Fruit fly (Drosophila melanogaster) whole organism, adult: ENCODE data around the gene Cpr65Ax2.

Experiments
- CG11617 ChIP-seq: fragments of 200-800 bp; sonication (Bioruptor generic); optimal IDR thresholded peaks from 2 replicates; lab custom pipeline; 2017; ENCODE audit warnings: mild to moderate bottlenecking, missing biosample characterization, missing genetic modification reagents, missing genetic modification characterization
- CG12768 ChIP-seq: fragments of 200-800 bp; sonication (Bioruptor generic); optimal IDR thresholded peaks from 2 replicates; lab custom pipeline; 2017; ENCODE audit warnings: missing biosample characterization, missing genetic modification characterization, mild to moderate bottlenecking, moderate library complexity, missing genetic modification reagents
- CG14711 ChIP-seq: fragments of 200-800 bp; sonication (Bioruptor generic); optimal IDR thresholded peaks from 2 replicates; lab custom pipeline; 2018; ENCODE audit warnings: missing biosample characterization, mild to moderate bottlenecking, missing genetic modification characterization, moderate library complexity
- CG1620 ChIP-seq: fragments of 200-800 bp; sonication (Bioruptor generic); optimal IDR thresholded peaks from 2 replicates; lab custom pipeline; 2016; ENCODE audit warnings: missing biosample characterization, missing genetic modification characterization
- CG33017 ChIP-seq: fragments of 200-800 bp; sonication (Bioruptor generic); optimal IDR thresholded peaks from 2 replicates; lab custom pipeline; 2018; ENCODE audit warnings: missing biosample characterization, mild to moderate bottlenecking, missing genetic modification characterization, moderate library complexity
- CG5204 ChIP-seq: fragments of 200-800 bp; sonication (Bioruptor generic); optimal IDR thresholded peaks from 2 replicates; lab custom pipeline; 2016; ENCODE audit warnings: missing biosample characterization, missing genetic modification characterization
- CG7045 ChIP-seq: fragments of 200-800 bp; sonication (Bioruptor generic); optimal IDR thresholded peaks from 2 replicates; lab custom pipeline; 2017; ENCODE audit warnings: missing biosample characterization, mild to moderate bottlenecking, missing genetic modification characterization
- CG7101 ChIP-seq: fragments of 200-800 bp; sonication (Bioruptor generic); optimal IDR thresholded peaks from 2 replicates; lab custom pipeline; 2018; ENCODE audit warnings: missing biosample characterization, mild to moderate bottlenecking, missing genetic modification characterization, moderate library complexity
- Clk ChIP-seq: fragments of 200-800 bp; sonication (Bioruptor generic); optimal IDR thresholded peaks from 2 replicates; lab custom pipeline; 2017; ENCODE audit warnings: missing biosample characterization, missing genetic modification characterization
- Crg-1 ChIP-seq: fragments of 200-800 bp; sonication (Bioruptor generic); optimal IDR thresholded peaks from 2 replicates; lab custom pipeline; 2016; ENCODE audit warnings: missing biosample characterization, missing genetic modification characterization
- Hr96 ChIP-seq: fragments of 200-800 bp; sonication (Bioruptor generic); optimal IDR thresholded peaks from 2 replicates; lab custom pipeline; 2016; ENCODE audit warnings: missing biosample characterization, missing genetic modification characterization
- Mnt ChIP-seq: fragments of 200-800 bp; sonication (Bioruptor generic); optimal IDR thresholded peaks from 2 replicates; lab custom pipeline; 2016; ENCODE audit warnings: missing biosample characterization, mild to moderate bottlenecking, missing genetic modification characterization
- bab1 ChIP-seq: fragments of 200-800 bp; sonication (Bioruptor generic); optimal IDR thresholded peaks from 3 replicates; lab custom pipeline; 2019; ENCODE audit warnings: missing biosample characterization, mild to moderate bottlenecking, missing genetic modification characterization, moderate library complexity
- cic ChIP-seq: fragments of 200-800 bp; sonication (Bioruptor generic); optimal IDR thresholded peaks from 2 replicates; lab custom pipeline; 2017; ENCODE audit warnings: missing biosample characterization, mild to moderate bottlenecking, missing genetic modification characterization, moderate library complexity
- cnc ChIP-seq, 2 experiments: fragments of >200 bp; optimal IDR thresholded peaks; 2 replicates each; lab custom pipeline; 2017
- kay ChIP-seq: fragments of 200-800 bp; sonication (Bioruptor generic); peaks from one replicate; lab custom pipeline; 2016; ENCODE audit warnings: missing biosample characterization, missing genetic modification characterization, borderline replicate concordance
- ovo ChIP-seq: fragments of 200-800 bp; sonication (Bioruptor generic); optimal IDR thresholded peaks from 2 replicates; lab custom pipeline; 2016; ENCODE audit warnings: missing biosample characterization, missing genetic modification characterization
- pad ChIP-seq: fragments of 200-800 bp; sonication (Bioruptor generic); optimal IDR thresholded peaks from 3 replicates; lab custom pipeline; 2017; ENCODE audit warnings: missing biosample characterization, missing genetic modification characterization, mild to moderate bottlenecking, moderate library complexity, missing genetic modification reagents
- tj ChIP-seq: fragments of 200-800 bp; sonication (Bioruptor generic); optimal IDR thresholded peaks from 3 replicates; lab custom pipeline; 2017; ENCODE audit warnings: missing biosample characterization, mild to moderate bottlenecking, missing genetic modification characterization, moderate library complexity
- toe ChIP-seq: fragments of 200-800 bp; sonication (Bioruptor generic); optimal IDR thresholded peaks from 2 replicates; lab custom pipeline; 2016; ENCODE audit warnings: missing biosample characterization, missing genetic modification characterization

The Cpr65Ax2 gene

dm6 chr3L:6110673-6111449 lies 39.8 kb downstream of the Cpr65Ax2 start:
- TF ChIP-seq cnc (optimal IDR thresholded peaks at IDR 0.05; lab: Kevin White, UChicago) (no peak), cic (GFP tag; lab: Kevin White, UChicago) (no peak), CG11617 (GFP tag; lab: Kevin White, UChicago) (no peak), kay (GFP tag; lab: Kevin White, UChicago) (no peak), Hr96 (GFP tag; lab: Kevin White, UChicago) (no peak), ovo (GFP tag; lab: Kevin White, UChicago) (no peak), CG7101 (tag; lab: Kevin White, UChicago) (no peak), Mnt (GFP tag; lab: Kevin White, UChicago) (no peak), CG12768 (no peak), toe (GFP tag; lab: Kevin White, UChicago) (no peak), pad (GFP tag; lab: Kevin White, UChicago) (no peak), bab1 (GFP tag; lab: Kevin White, UChicago) (no peak), CG33017 (tag; lab: Kevin White, UChicago) (no peak)

DNA sequence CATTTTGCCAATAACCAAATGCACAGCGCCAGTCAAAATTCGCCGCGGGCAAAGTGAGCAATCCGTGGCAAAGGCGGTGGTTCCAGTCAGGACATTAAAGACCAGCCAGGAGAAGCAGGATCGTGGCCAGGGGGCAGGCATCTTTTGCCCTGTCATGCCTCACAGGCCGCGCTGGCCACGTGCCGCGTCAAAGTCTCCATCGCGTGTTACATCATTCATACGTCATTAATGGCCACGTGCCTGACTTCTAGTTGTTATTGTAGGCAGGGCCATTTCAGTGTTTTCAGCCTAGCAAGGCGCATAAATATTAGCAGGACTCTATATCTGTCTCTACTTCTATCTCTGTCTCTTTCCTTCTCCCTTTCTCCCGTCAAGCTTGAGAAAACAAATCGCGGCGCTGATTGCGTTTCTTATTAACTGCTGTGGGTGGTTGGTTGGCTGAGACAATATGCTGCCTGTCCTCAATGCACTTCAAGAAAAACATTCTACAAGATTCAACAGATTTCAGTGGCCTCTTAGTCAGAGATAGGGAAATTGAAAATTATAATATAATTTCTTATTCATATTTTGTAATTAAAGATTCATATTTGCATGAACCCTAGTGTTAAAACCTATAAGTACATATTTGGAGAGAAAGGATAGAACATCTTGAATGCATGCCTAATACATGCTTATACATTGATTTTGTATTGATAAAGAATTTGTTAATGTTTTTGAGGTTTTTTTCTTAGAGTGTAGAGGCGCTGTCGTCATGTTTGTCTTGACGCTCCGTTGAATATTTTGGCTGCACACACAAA lies 42.2 kb downstream of the Cpr65Ax2 start:
- no peak for TF ChIP-seq CG12768
- TF ChIP-seq pad (GFP tag; lab: Kevin White, UChicago): no peak
- TF ChIP-seq cnc (optimal IDR thresholded peaks at IDR 0.05; lab: Kevin White, UChicago): no peak
- no peak for TF ChIP-seq Mnt (GFP tag; lab: Kevin White, UChicago)
- TF ChIP-seq CG7101 (tag; lab: Kevin White, UChicago): no peak
- no peak for TF ChIP-seq CG1620
- TF ChIP-seq CG14711 (tag; lab: Kevin White, UChicago): no peak
- TF ChIP-seq bab1 (GFP tag; lab: Kevin White, UChicago): no peak
- TF ChIP-seq Hr96 (GFP tag; lab: Kevin White, UChicago): no peak

dm6 chr3L:6106717-6107116 lies 43.9 kb downstream of the Cpr65Ax2 start:
- TF ChIP-seq cnc (optimal IDR thresholded peaks at IDR 0.05; lab: Kevin White, UChicago) (no peak), Mnt (GFP tag; lab: Kevin White, UChicago) (no peak), CG12768 (no peak), CG1620 (no peak), ovo (GFP tag; lab: Kevin White, UChicago) (no peak), kay (GFP tag; lab: Kevin White, UChicago) (no peak), CG7045 (GFP tag; lab: Kevin White, UChicago) (no peak), CG11617 (GFP tag; lab: Kevin White, UChicago) (no peak), CG14711 (tag; lab: Kevin White, UChicago) (no peak), tj (GFP tag; lab: Kevin White, UChicago) (no peak), CG7101 (tag; lab: Kevin White, UChicago) (no peak), Crg-1 (GFP tag; lab: Kevin White, UChicago) (no peak), cic (GFP tag; lab: Kevin White, UChicago) (no peak), Clk (GFP tag; lab: Kevin White, UChicago) (no peak), bab1 (GFP tag; lab: Kevin White, UChicago) (no peak), Hr96 (GFP tag; lab: Kevin White, UChicago) (no peak), CG5204 (GFP tag; lab: Kevin White, UChicago) (no peak), pad (GFP tag; lab: Kevin White, UChicago) (no peak), CG33017 (tag; lab: Kevin White, UChicago) (no peak), toe (GFP tag; lab: Kevin White, UChicago) (no peak)

DNA sequence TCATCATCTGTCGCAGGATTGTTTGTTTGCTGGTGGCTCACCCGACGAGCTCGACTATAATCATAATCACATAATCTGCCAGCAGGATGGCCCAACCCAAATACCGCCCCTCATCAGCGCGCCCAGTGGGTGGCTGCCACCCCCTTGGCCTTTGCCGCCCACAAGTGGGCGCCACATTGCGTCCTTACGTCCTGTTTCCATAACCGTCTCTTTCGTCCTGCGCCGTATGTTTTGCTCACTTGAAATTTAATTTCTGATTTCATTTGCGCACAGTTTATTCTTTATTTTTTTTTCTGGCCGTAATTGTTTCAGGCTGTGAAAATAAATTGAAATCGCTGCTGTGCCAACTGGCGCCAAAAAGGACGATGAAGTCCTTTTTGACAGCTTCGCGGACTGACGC lies 45.2 kb downstream of the Cpr65Ax2 start:
- TF ChIP-seq bab1 (GFP tag; lab: Kevin White, UChicago) (no peak), pad (GFP tag; lab: Kevin White, UChicago) (no peak), CG33017 (tag; lab: Kevin White, UChicago) (no peak), kay (GFP tag; lab: Kevin White, UChicago) (no peak), Hr96 (GFP tag; lab: Kevin White, UChicago) (no peak), CG12768 (no peak), ovo (GFP tag; lab: Kevin White, UChicago) (no peak), Crg-1 (GFP tag; lab: Kevin White, UChicago) (no peak), CG5204 (GFP tag; lab: Kevin White, UChicago) (no peak), Clk (GFP tag; lab: Kevin White, UChicago) (no peak)

DNA sequence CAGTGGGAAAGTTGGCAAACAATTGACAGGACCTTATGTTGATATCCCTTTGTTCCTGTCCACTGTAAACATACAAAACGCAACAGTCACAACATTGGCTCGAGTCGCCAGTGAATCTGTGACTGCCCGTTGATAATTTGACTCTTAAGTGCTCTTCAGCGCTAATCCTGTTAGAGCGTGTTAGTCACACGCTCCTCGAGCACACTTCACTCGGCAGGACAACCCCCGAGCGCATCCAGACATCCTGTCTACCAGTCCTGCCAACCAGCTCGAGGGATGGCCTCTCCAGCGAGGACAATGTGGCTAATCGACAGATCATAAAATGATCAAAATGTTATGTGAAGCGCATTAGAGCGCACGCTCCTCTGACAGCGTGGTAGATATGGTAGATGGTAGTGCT lies 46.1 kb downstream of the Cpr65Ax2 start:
- TF ChIP-seq CG12768 (no peak), Crg-1 (GFP tag; lab: Kevin White, UChicago) (no peak), CG7101 (tag; lab: Kevin White, UChicago) (no peak), Hr96 (GFP tag; lab: Kevin White, UChicago) (no peak), CG5204 (GFP tag; lab: Kevin White, UChicago) (no peak), cic (GFP tag; lab: Kevin White, UChicago) (no peak), ovo (GFP tag; lab: Kevin White, UChicago) (no peak), Mnt (GFP tag; lab: Kevin White, UChicago) (no peak), CG1620 (no peak), tj (GFP tag; lab: Kevin White, UChicago) (no peak), CG7045 (GFP tag; lab: Kevin White, UChicago) (no peak), pad (GFP tag; lab: Kevin White, UChicago) (no peak), toe (GFP tag; lab: Kevin White, UChicago) (no peak), CG14711 (tag; lab: Kevin White, UChicago) (no peak), cnc (optimal IDR thresholded peaks at IDR 0.05; lab: Kevin White, UChicago) (no peak), kay (GFP tag; lab: Kevin White, UChicago) (no peak), Clk (GFP tag; lab: Kevin White, UChicago) (no peak), bab1 (GFP tag; lab: Kevin White, UChicago) (no peak), CG33017 (tag; lab: Kevin White, UChicago) (no peak)
